Worm (Caenorhabditis elegans): ENCODE data around the gene F16B12.6.

DNA sequence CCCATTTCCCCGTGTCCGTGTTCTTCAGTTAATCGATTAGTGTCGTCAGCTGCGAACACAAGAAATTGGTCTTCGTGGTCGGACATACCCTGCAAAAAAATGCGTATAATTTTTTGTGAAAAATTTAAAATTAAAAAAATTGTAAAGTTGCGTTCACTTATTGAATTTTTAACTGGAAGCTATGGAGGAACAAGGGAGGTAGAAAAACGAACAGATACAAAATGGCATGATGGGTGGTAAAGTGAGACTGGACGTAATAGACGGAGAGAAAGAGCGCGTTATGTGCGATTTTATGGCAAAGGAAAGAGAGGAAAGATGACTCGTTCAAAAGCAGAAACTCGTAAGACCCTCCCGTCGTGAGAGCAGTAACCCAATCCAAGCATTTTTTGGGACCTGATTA is 17.9 kb upstream of the F16B12.6 start, which contains the start of gene C33G3.6:
- TF ChIP-seq flt-1 (GFP tag; IDR thresholded peaks at IDR 0.05) (no peak), klf-2 (GFP tag; conservative IDR thresholded peaks at IDR 0.05) (no peak), cog-1 (tag; optimal IDR thresholded peaks at IDR 0.05) (no peak), med-1 (GFP tag; optimal IDR thresholded peaks at IDR 0.05; ENCODE audit: insufficient read depth) (no peak), tab-1 (GFP tag; IDR thresholded peaks at IDR 0.05) (no peak), ztf-29 (GFP tag; IDR thresholded peaks at IDR 0.05) (no peak), T22C8.4 (GFP tag; IDR thresholded peaks at IDR 0.05) (no peak), ztf-23 (GFP tag; IDR thresholded peaks at IDR 0.05) (no peak)
